Worm (Caenorhabditis elegans) whole organism, L4 larva: ENCODE data around the gene lips-5.

ENCODE experiments used
- T20F7.1 ChIP-seq: fragments of 200-800 bp; sonication (Bioruptor generic); optimal IDR thresholded peaks from 2 replicates; lab custom pipeline; 2018; ENCODE audit warnings: mild to moderate bottlenecking, missing genetic modification characterization, missing compliant biosample characterization
- arid-1 ChIP-seq: fragments of 200-800 bp; sonication (Bioruptor generic); conservative IDR thresholded peaks from 2 replicates; pipeline ENCODE4 v1.3.6; 2022; ENCODE audit warnings: missing genetic modification reagents, missing genetic modification characterization, missing compliant biosample characterization
- ceh-44 ChIP-seq: fragments of 200-800 bp; sonication (Bioruptor generic); IDR thresholded peaks from 2 replicates; pipeline ENCODE4 v1.3.6; 2022; ENCODE audit warnings: missing genetic modification reagents, missing genetic modification characterization, missing compliant biosample characterization
- cey-2 ChIP-seq: sonication (generic microtip); optimal IDR thresholded peaks from 3 replicates; lab custom pipeline; 2017; ENCODE audit warnings: missing genetic modification characterization, mild to moderate bottlenecking, missing compliant biosample characterization, antibody characterized with exemption, borderline replicate concordance; ENCODE audit not compliant: insufficient read depth
- daf-16 ChIP-seq, 3 experiments: sonication (generic microtip); optimal IDR thresholded peaks; 2 replicates each; lab custom pipeline; 2016 to 2017; ENCODE audit warnings: missing genetic modification characterization in 3 of 3, missing genetic modification reagents in 3 of 3, mild to moderate bottlenecking in 2 of 3, missing compliant biosample characterization in 2 of 3, missing biosample characterization in 1 of 3, moderate library complexity in 1 of 3
- dmd-6 ChIP-seq: fragments of 200-800 bp; sonication (Bioruptor generic); IDR thresholded peaks from 2 replicates; pipeline ENCODE4 v1.3.6; 2022; ENCODE audit warnings: missing genetic modification reagents, missing genetic modification characterization, missing compliant biosample characterization
- dmd-9 ChIP-seq: fragments of 200-800 bp; sonication (Bioruptor generic); IDR thresholded peaks from 2 replicates; pipeline ENCODE4 v1.3.6; 2022; ENCODE audit warnings: missing genetic modification reagents, missing genetic modification characterization, missing compliant biosample characterization
- fkh-10 ChIP-seq: fragments of 150-350 bp; optimal IDR thresholded peaks from 2 replicates; lab custom pipeline; 2014; ENCODE audit warnings: missing biosample characterization, missing genetic modification reagents, missing genetic modification characterization
- hlh-11 ChIP-seq: fragments of 200-800 bp; sonication (Bioruptor generic); optimal IDR thresholded peaks from 2 replicates; lab custom pipeline; 2018; ENCODE audit warnings: mild to moderate bottlenecking, missing genetic modification characterization, missing compliant biosample characterization
- jun-1 ChIP-seq: fragments of 150-350 bp; optimal IDR thresholded peaks from 2 replicates; lab custom pipeline; 2014; ENCODE audit warnings: missing biosample characterization, missing genetic modification reagents, missing genetic modification characterization
- lim-7 ChIP-seq: fragments of 200-800 bp; sonication (Bioruptor generic); IDR thresholded peaks from 2 replicates; pipeline ENCODE4 v1.3.6; 2022; ENCODE audit warnings: missing genetic modification characterization, missing compliant biosample characterization
- lin-1 ChIP-seq: fragments of 200-800 bp; sonication (Bioruptor generic); IDR thresholded peaks from 2 replicates; pipeline ENCODE4 v1.3.6; 2022; ENCODE audit warnings: missing genetic modification reagents, missing genetic modification characterization, missing compliant biosample characterization
- lin-39 ChIP-seq: fragments of 150-350 bp; optimal IDR thresholded peaks from 2 replicates; lab custom pipeline; 2014; ENCODE audit warnings: missing biosample characterization, missing genetic modification reagents, missing genetic modification characterization
- lsy-2 ChIP-seq, 2 experiments: fragments of 150-350 bp in 1 of 2; sonication (generic microtip) in 1 of 2; optimal IDR thresholded peaks; 2 replicates each; lab custom pipeline; 2014 to 2017; ENCODE audit warnings: missing biosample characterization in 2 of 2, missing genetic modification characterization in 2 of 2
- mes-2 ChIP-seq: sonication (generic microtip); optimal IDR thresholded peaks from 2 replicates; lab custom pipeline; 2016; ENCODE audit warnings: missing genotype, mild to moderate bottlenecking, missing genetic modification characterization, missing compliant biosample characterization; ENCODE audit not compliant: poor library complexity, severe bottlenecking
- mxl-2 ChIP-seq: fragments of 200-800 bp; sonication (Bioruptor generic); conservative IDR thresholded peaks from 2 replicates; pipeline ENCODE4 v1.3.6; 2022; ENCODE audit warnings: missing genetic modification reagents, missing genetic modification characterization, missing compliant biosample characterization
- mxl-3 ChIP-seq: fragments of 200-800 bp; sonication (Bioruptor generic); optimal IDR thresholded peaks from 2 replicates; lab custom pipeline; 2018; ENCODE audit warnings: mild to moderate bottlenecking, missing genetic modification characterization, missing compliant biosample characterization
- nhr-102 ChIP-seq: sonication (generic microtip); optimal IDR thresholded peaks from 2 replicates; lab custom pipeline; 2016; ENCODE audit warnings: mild to moderate bottlenecking, missing genetic modification characterization, moderate library complexity, missing compliant biosample characterization
- nhr-111 ChIP-seq: fragments of 200-800 bp; sonication (Bioruptor generic); optimal IDR thresholded peaks from 2 replicates; lab custom pipeline; 2018; ENCODE audit warnings: mild to moderate bottlenecking, missing genetic modification characterization, missing compliant biosample characterization
- nhr-28 ChIP-seq: fragments of 150-350 bp; optimal IDR thresholded peaks from 2 replicates; lab custom pipeline; 2014; ENCODE audit warnings: missing biosample characterization, missing genetic modification characterization
- nhr-41 ChIP-seq: fragments of 200-800 bp; sonication (Bioruptor generic); IDR thresholded peaks from 2 replicates; pipeline ENCODE4 v1.3.6; 2022; ENCODE audit warnings: missing genetic modification reagents, missing genetic modification characterization, missing compliant biosample characterization
- nhr-42 ChIP-seq: fragments of 200-800 bp; sonication (Bioruptor generic); IDR thresholded peaks from 2 replicates; pipeline ENCODE4 v1.3.6; 2022; ENCODE audit warnings: missing genetic modification characterization, missing compliant biosample characterization
- pqm-1 ChIP-seq: sonication (generic microtip); optimal IDR thresholded peaks from 2 replicates; lab custom pipeline; 2017; ENCODE audit warnings: missing biosample characterization, missing genetic modification characterization
- rbr-2 ChIP-seq: sonication (generic microtip); optimal IDR thresholded peaks from 2 replicates; lab custom pipeline; 2016; ENCODE audit warnings: missing genotype, missing genetic modification characterization, missing compliant biosample characterization
- set-16 ChIP-seq: fragments of 200-800 bp; sonication (Bioruptor generic); IDR thresholded peaks from 2 replicates; pipeline ENCODE4 v1.3.6; 2022; ENCODE audit warnings: missing genetic modification reagents, missing genetic modification characterization, missing compliant biosample characterization
- snpc-4 ChIP-seq: fragments of 150-350 bp; optimal IDR thresholded peaks from 2 replicates; lab custom pipeline; 2014; ENCODE audit warnings: missing biosample characterization, missing genetic modification characterization
- spr-1 ChIP-seq: sonication (generic microtip); optimal IDR thresholded peaks from 2 replicates; lab custom pipeline; 2016; ENCODE audit warnings: mild to moderate bottlenecking, missing genetic modification characterization, missing compliant biosample characterization
- spr-3 ChIP-seq: fragments of 200-800 bp; sonication (Bioruptor generic); optimal IDR thresholded peaks from 2 replicates; lab custom pipeline; 2018; ENCODE audit warnings: mild to moderate bottlenecking, missing genetic modification characterization, missing compliant biosample characterization
- unc-62 ChIP-seq, 3 experiments: fragments of 150-350 bp in 1 of 3; sonication (generic microtip); optimal IDR thresholded peaks in 2 of 3; peaks in 1 of 3; 1 replicate in 1 of 3; 2 replicates in 2 of 3; lab custom pipeline; 2014 to 2017; ENCODE audit warnings: missing biosample characterization in 3 of 3, missing genetic modification characterization in 3 of 3, missing genetic modification reagents in 3 of 3, missing genotype in 1 of 3
- zip-11 ChIP-seq: fragments of 200-800 bp; sonication (Bioruptor generic); IDR thresholded peaks from 2 replicates; pipeline ENCODE4 v1.3.6; 2022; ENCODE audit warnings: missing genetic modification characterization, missing compliant biosample characterization
- zip-2 ChIP-seq: fragments of 150-350 bp; optimal IDR thresholded peaks from 2 replicates; lab custom pipeline; 2014; ENCODE audit warnings: missing biosample characterization, missing genetic modification characterization

Gene lips-5

ce11 chrIV:11721878-11722277 lies 51.7 kb downstream of the lips-5 start:
- no peak for TF ChIP-seq mxl-3 (GFP tag; lab: Kevin White, UChicago)
- TF ChIP-seq snpc-4, result no peak
- TF ChIP-seq nhr-111 (GFP tag; lab: Kevin White, UChicago), result no peak
- no peak for TF ChIP-seq zip-2 (tag; lab: Kevin White, UChicago)
- TF ChIP-seq hlh-11 (tag; lab: Kevin White, UChicago), result peak; percentile 33
- TF ChIP-seq T20F7.1 (GFP tag; lab: Kevin White, UChicago), result no peak
- no peak for TF ChIP-seq mes-2 (tag; lab: Kevin White, UChicago)
- no peak for TF ChIP-seq daf-16 (GFP tag; optimal IDR thresholded peaks at IDR 0.05; lab: Kevin White, UChicago)
- no peak for TF ChIP-seq daf-16 (tag; optimal IDR thresholded peaks at IDR 0.05; lab: Kevin White, UChicago)
- no peak for TF ChIP-seq lin-39
- peak; percentile 58 for TF ChIP-seq nhr-28 (tag; lab: Kevin White, UChicago)
- no peak for TF ChIP-seq nhr-42
- no peak for TF ChIP-seq rbr-2 (tag; lab: Kevin White, UChicago)
- no peak for TF ChIP-seq arid-1 (GFP tag; lab: Robert Waterston, UW)
- no peak for TF ChIP-seq set-16
- no peak for TF ChIP-seq zip-11 (GFP tag; lab: Robert Waterston, UW)
- no peak for TF ChIP-seq dmd-9 (GFP tag; lab: Robert Waterston, UW)
- TF ChIP-seq pqm-1 (tag; lab: Kevin White, UChicago), result peak; percentile 90
- no peak for TF ChIP-seq fkh-10 (GFP tag; lab: Kevin White, UChicago)
- TF ChIP-seq nhr-41 (GFP tag; lab: Robert Waterston, UW), result no peak
- TF ChIP-seq ceh-44, result no peak
- TF ChIP-seq mxl-2 (GFP tag; lab: Robert Waterston, UW), result no peak
- TF ChIP-seq spr-3 (GFP tag; lab: Kevin White, UChicago), result no peak
- TF ChIP-seq spr-1 (tag; lab: Kevin White, UChicago), result no peak
- TF ChIP-seq jun-1, result no peak
- no peak for TF ChIP-seq lim-7 (GFP tag; lab: Robert Waterston, UW)
- TF ChIP-seq lin-1 (GFP tag; lab: Robert Waterston, UW), result no peak
- TF ChIP-seq lsy-2 (tag; optimal IDR thresholded peaks at IDR 0.05; lab: Kevin White, UChicago), result no peak
- TF ChIP-seq unc-62 (GFP tag; optimal IDR thresholded peaks at IDR 0.05 in 1 of 2; lab: Kevin White, UChicago), result peak in 1 of 2 experiments; percentile 51
- no peak for TF ChIP-seq unc-62 (tag; optimal IDR thresholded peaks at IDR 0.05; lab: Kevin White, UChicago)

- TF ChIP-seq nhr-102 (tag; lab: Kevin White, UChicago), result no peak
- 0 out of 2 replicates have a peak, but pooled peaks have one; percentile 10 for TF ChIP-seq dmd-6 (GFP tag; lab: Robert Waterston, UW)
- TF ChIP-seq cey-2, result no peak
- peak in 1 of 2 experiments; percentile 51 for TF ChIP-seq unc-62 (GFP tag; optimal IDR thresholded peaks at IDR 0.05 in 1 of 2; lab: Kevin White, UChicago)
- no peak for TF ChIP-seq unc-62 (tag; optimal IDR thresholded peaks at IDR 0.05; lab: Kevin White, UChicago)
Measured at ce11 chrIV:11718653-11719052, 54.9 kb downstream of the lips-5 start.
